Worm (Caenorhabditis elegans) whole organism, mixed stage, embryonic: ENCODE data around the gene dlc-5.

Experiments
- bed-3 ChIP-seq: fragments of 200-800 bp; sonication (Bioruptor generic); optimal IDR thresholded peaks from 3 replicates; lab custom pipeline; 2018; ENCODE audit warnings: mild to moderate bottlenecking, missing genetic modification characterization, moderate library complexity, missing compliant biosample characterization
- blmp-1 ChIP-seq: fragments of 150-350 bp; optimal IDR thresholded peaks from 2 replicates; lab custom pipeline; 2014; ENCODE audit warnings: missing biosample characterization, missing genetic modification characterization
- ceh-43 ChIP-seq: fragments of 200-800 bp; sonication (Bioruptor generic); optimal IDR thresholded peaks from 2 replicates; lab custom pipeline; 2018; ENCODE audit warnings: mild to moderate bottlenecking, missing genetic modification characterization, moderate library complexity, missing compliant biosample characterization
- ceh-83 ChIP-seq: fragments of 200-800 bp; sonication (Bioruptor generic); optimal IDR thresholded peaks from 2 replicates; lab custom pipeline; 2018; ENCODE audit warnings: mild to moderate bottlenecking, missing genetic modification characterization, missing compliant biosample characterization
- ces-1 ChIP-seq: fragments of 150-350 bp; optimal IDR thresholded peaks from 2 replicates; lab custom pipeline; 2014; ENCODE audit warnings: missing biosample characterization, missing genetic modification reagents, missing genetic modification characterization
- cnd-1 ChIP-seq: fragments of 200-800 bp; sonication (Bioruptor generic); optimal IDR thresholded peaks from 2 replicates; lab custom pipeline; 2018; ENCODE audit warnings: mild to moderate bottlenecking, missing genetic modification characterization, missing compliant biosample characterization
- elt-1 ChIP-seq: sonication (generic microtip); optimal IDR thresholded peaks from 2 replicates; lab custom pipeline; 2017; ENCODE audit warnings: missing genetic modification characterization, mild to moderate bottlenecking, missing compliant biosample characterization, antibody characterized with exemption, moderate library complexity, borderline replicate concordance; ENCODE audit not compliant: insufficient read depth
- elt-3 ChIP-seq: fragments of 150-350 bp; optimal IDR thresholded peaks from 2 replicates; lab custom pipeline; 2014; ENCODE audit warnings: missing biosample characterization, missing genetic modification characterization
- flh-1 ChIP-seq: fragments of 200-800 bp; sonication (Bioruptor generic); optimal IDR thresholded peaks from 2 replicates; lab custom pipeline; 2018; ENCODE audit warnings: mild to moderate bottlenecking, missing genetic modification characterization, moderate library complexity, missing compliant biosample characterization
- ham-2 ChIP-seq: fragments of 200-800 bp; sonication (Bioruptor generic); optimal IDR thresholded peaks from 2 replicates; lab custom pipeline; 2018; ENCODE audit warnings: mild to moderate bottlenecking, missing genetic modification characterization, missing compliant biosample characterization
- hlh-1 ChIP-seq: fragments of 150-350 bp; optimal IDR thresholded peaks from 2 replicates; lab custom pipeline; 2014; ENCODE audit warnings: missing biosample characterization, missing genetic modification reagents, missing genetic modification characterization
- lin-13 ChIP-seq: fragments of 150-350 bp; optimal IDR thresholded peaks from 2 replicates; lab custom pipeline; 2014; ENCODE audit warnings: missing biosample characterization, missing genetic modification characterization
- lin-32 ChIP-seq: fragments of 200-800 bp; sonication (Bioruptor generic); optimal IDR thresholded peaks from 2 replicates; lab custom pipeline; 2018; ENCODE audit warnings: mild to moderate bottlenecking, missing genetic modification characterization, missing compliant biosample characterization
- mab-5 ChIP-seq: fragments of 150-350 bp; optimal IDR thresholded peaks from 2 replicates; lab custom pipeline; 2014; ENCODE audit warnings: missing biosample characterization, missing genetic modification characterization
- mep-1 ChIP-seq: fragments of 150-350 bp; optimal IDR thresholded peaks from 2 replicates; lab custom pipeline; 2017; ENCODE audit warnings: missing biosample characterization, missing genetic modification reagents, missing genetic modification characterization, inconsistent platforms
- mls-2 ChIP-seq: sonication (generic microtip); optimal IDR thresholded peaks from 2 replicates; lab custom pipeline; 2016; ENCODE audit warnings: mild to moderate bottlenecking, missing genetic modification characterization, moderate library complexity, missing compliant biosample characterization
- nhr-12 ChIP-seq: fragments of 150-350 bp; optimal IDR thresholded peaks from 2 replicates; lab custom pipeline; 2014; ENCODE audit warnings: missing biosample characterization, missing genetic modification characterization
- nhr-2 ChIP-seq: fragments of 150-350 bp; optimal IDR thresholded peaks from 2 replicates; lab custom pipeline; 2014; ENCODE audit warnings: missing biosample characterization, missing genetic modification characterization
- nhr-237 ChIP-seq: fragments of 150-350 bp; optimal IDR thresholded peaks from 2 replicates; lab custom pipeline; 2014; ENCODE audit warnings: missing biosample characterization, missing genetic modification characterization
- nhr-28 ChIP-seq: fragments of 150-350 bp; optimal IDR thresholded peaks from 2 replicates; lab custom pipeline; 2014; ENCODE audit warnings: missing biosample characterization, missing genetic modification characterization
- nhr-76 ChIP-seq: sonication (generic microtip); optimal IDR thresholded peaks from 2 replicates; lab custom pipeline; 2017; ENCODE audit warnings: missing biosample characterization, missing genetic modification characterization
- pha-4 ChIP-seq: fragments of 150-350 bp; optimal IDR thresholded peaks from 2 replicates; lab custom pipeline; 2018; ENCODE audit warnings: missing biosample characterization, missing genetic modification reagents, missing genetic modification characterization
- sem-2 ChIP-seq: fragments of 200-800 bp; sonication (Bioruptor generic); optimal IDR thresholded peaks from 2 replicates; lab custom pipeline; 2018; ENCODE audit warnings: mild to moderate bottlenecking, missing genetic modification characterization, missing compliant biosample characterization
- snpc-4 ChIP-seq: fragments of 150-350 bp; optimal IDR thresholded peaks from 2 replicates; lab custom pipeline; 2014; ENCODE audit warnings: missing biosample characterization, missing genetic modification characterization
- sptf-1 ChIP-seq: sonication (generic microtip); optimal IDR thresholded peaks from 2 replicates; lab custom pipeline; 2017; ENCODE audit warnings: mild to moderate bottlenecking, missing genetic modification characterization, moderate library complexity, missing compliant biosample characterization
- tbx-8 ChIP-seq: fragments of 200-800 bp; sonication (Bioruptor generic); optimal IDR thresholded peaks from 2 replicates; lab custom pipeline; 2018; ENCODE audit warnings: mild to moderate bottlenecking, missing genetic modification characterization, moderate library complexity, missing compliant biosample characterization
- unc-120 ChIP-seq: sonication (generic microtip); optimal IDR thresholded peaks from 2 replicates; lab custom pipeline; 2017; ENCODE audit warnings: missing genetic modification characterization, missing compliant biosample characterization; ENCODE audit not compliant: poor library complexity, severe bottlenecking
- unc-39 ChIP-seq: fragments of 150-350 bp; optimal IDR thresholded peaks from 2 replicates; lab custom pipeline; 2014; ENCODE audit warnings: missing biosample characterization, missing genetic modification characterization
- unc-62 ChIP-seq: fragments of 150-350 bp; optimal IDR thresholded peaks from 2 replicates; lab custom pipeline; 2014; ENCODE audit warnings: missing biosample characterization, missing genetic modification reagents, missing genetic modification characterization
- zip-8 ChIP-seq: fragments of 150-350 bp; optimal IDR thresholded peaks from 2 replicates; lab custom pipeline; 2014; ENCODE audit warnings: missing biosample characterization, missing genetic modification characterization
- ztf-11 ChIP-seq: fragments of 150-350 bp; optimal IDR thresholded peaks from 2 replicates; lab custom pipeline; 2014; ENCODE audit warnings: missing biosample characterization, missing genetic modification characterization

The dlc-5 gene

DNA sequence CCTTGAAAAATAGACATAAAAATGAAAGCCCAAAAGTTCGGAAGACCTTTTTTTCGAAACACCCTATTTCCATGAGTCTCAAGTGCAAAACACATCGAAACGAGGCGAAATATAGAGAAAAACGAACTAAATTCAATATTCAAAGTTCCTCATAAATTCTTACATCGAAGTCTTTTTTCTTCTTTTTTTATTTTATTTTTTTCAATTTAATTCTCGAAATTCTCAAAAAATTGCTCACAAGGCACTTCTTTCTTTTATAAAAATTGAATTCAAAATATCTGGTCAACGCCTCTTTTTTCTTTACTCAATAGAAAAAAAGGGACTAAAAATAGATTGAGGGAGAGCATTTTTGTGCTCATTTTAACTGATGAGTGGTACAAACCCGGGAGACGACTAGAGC, 42.8 kb upstream of the dlc-5 start:
- TF ChIP-seq nhr-12 (tag; lab: Kevin White, UChicago) (no peak), unc-120 (tag; lab: Kevin White, UChicago) (no peak), nhr-28 (tag; lab: Kevin White, UChicago) (no peak), hlh-1 (tag; lab: Kevin White, UChicago) (no peak), lin-13 (tag; lab: Kevin White, UChicago) (no peak), snpc-4 (tag; lab: Kevin White, UChicago) (no peak), ham-2 (GFP tag; lab: Kevin White, UChicago) (no peak), blmp-1 (no peak), elt-3 (tag; lab: Kevin White, UChicago) (no peak), nhr-2 (tag; lab: Kevin White, UChicago) (no peak), ceh-83 (GFP tag; lab: Kevin White, UChicago) (no peak), lin-32 (GFP tag; lab: Kevin White, UChicago) (no peak), nhr-76 (no peak), mep-1 (tag; lab: Kevin White, UChicago) (no peak), mab-5 (tag; lab: Kevin White, UChicago) (no peak), ztf-11 (tag; lab: Kevin White, UChicago) (no peak), sem-2 (no peak), unc-62 (GFP tag; lab: Kevin White, UChicago) (no peak)

DNA sequence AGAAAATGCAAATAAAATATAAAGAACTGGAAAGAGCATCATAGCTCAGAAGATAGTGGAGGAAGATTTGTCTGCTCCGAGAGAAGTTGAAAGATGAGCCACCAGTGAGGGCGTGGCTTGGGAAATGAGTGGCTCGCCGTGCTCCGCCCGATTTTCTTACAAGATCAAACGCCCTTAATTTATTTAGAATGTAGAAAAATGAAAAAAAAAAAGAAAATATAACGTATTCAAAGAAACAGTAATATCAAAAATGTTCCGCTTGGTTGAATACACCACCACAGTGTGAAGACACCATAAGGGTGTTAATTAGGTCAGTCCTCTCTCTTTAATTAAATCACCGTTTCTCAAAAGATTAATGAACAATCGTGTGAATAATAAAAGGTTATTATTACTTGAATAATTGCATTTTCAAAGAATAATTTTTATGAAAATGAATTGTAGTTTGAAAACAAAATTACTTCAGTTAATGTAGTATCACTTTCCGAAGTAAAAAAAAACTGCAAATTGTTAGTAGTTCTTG, 35.6 kb upstream of the dlc-5 start, which contains the start of gene sfrp-1:
Gene sfrp-1 (minus strand): TSS at position 51 of the 520 bp plus-strand sequence.
- TF ChIP-seq unc-39 (no peak), tbx-8 (no peak), nhr-2 (tag; lab: Kevin White, UChicago) (no peak), ces-1 (peak; percentile 79), mls-2 (tag; lab: Kevin White, UChicago) (no peak), ztf-11 (tag; lab: Kevin White, UChicago) (no peak), mab-5 (tag; lab: Kevin White, UChicago) (no peak), elt-1 (tag; lab: Kevin White, UChicago) (no peak)

DNA sequence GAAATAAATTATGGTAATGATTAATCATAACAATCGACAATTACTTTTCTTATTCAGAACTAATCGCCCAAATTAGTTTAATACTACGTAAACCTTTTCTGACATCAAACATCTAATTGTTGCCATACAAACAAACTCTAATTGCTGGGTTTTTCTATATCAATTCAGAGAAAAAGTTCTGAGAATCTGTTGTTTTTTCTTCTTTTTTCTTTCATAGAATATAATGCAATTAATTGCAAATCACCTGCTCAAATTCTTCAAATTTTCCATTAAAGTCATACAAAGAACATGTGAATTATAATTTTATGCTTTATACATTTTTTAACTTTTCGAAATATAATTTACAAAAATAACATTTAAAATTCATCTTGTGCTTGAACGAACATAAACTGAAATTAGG, 34.6 kb upstream of the dlc-5 start:
- TF ChIP-seq ceh-83 (GFP tag; lab: Kevin White, UChicago) (no peak), ces-1 (no peak)

DNA sequence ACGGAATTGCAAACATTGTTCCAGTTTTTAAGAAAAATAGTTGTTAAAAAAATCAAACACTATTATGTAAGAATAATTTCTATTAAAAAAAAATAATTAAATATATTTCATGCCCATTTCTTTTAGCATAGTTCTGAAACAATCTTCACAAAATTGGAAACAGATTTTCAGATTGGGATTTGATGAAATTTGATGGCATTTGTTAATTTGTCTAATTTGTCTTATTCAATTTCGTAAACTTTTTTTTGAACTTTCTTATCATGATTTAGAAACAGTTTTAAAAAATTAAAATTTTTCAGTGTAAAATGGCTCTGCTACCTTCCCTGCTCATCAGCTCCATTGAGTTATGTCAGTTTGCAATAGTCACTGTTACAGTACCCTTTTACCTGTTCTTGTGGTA, 33.1 kb upstream of the dlc-5 start, which contains the start of gene srv-13:
Gene srv-13 (plus strand): TSS at position 301 of the 400 bp plus-strand sequence.
- TF ChIP-seq sem-2 (no peak), pha-4 (tag; lab: Kevin White, UChicago) (no peak), elt-3 (tag; lab: Kevin White, UChicago) (no peak), elt-1 (tag; lab: Kevin White, UChicago) (no peak), ceh-43 (GFP tag; lab: Kevin White, UChicago) (no peak), ceh-83 (GFP tag; lab: Kevin White, UChicago) (no peak), sptf-1 (no peak), ztf-11 (tag; lab: Kevin White, UChicago) (no peak), bed-3 (GFP tag; lab: Kevin White, UChicago) (no peak), lin-13 (tag; lab: Kevin White, UChicago) (no peak), snpc-4 (tag; lab: Kevin White, UChicago) (no peak), nhr-76 (no peak), mep-1 (tag; lab: Kevin White, UChicago) (no peak), nhr-28 (tag; lab: Kevin White, UChicago) (no peak), cnd-1 (tag; lab: Kevin White, UChicago) (no peak), unc-120 (tag; lab: Kevin White, UChicago) (no peak)

DNA sequence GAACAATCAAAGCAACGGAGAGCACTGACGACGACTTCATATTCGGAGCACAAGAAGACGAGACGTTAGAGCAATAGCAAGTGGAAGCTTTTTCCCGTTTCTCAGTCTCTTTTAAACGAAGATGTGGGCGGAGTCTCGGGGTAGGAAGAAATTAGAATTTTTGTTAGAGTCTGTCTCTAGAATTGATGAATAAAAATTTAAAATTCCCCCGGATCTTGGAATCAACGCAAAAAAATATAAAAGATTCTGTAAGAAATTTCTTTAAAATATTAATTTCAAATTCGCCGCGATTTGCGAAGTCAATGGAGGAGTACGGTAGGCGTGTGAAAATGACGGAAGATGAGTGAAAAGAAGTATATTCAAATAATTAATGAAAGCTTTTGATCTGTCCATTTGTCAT, 24.5 kb upstream of the dlc-5 start, which contains the start of gene nlp-71:
Gene nlp-71 (minus strand): TSS at position 101 of the 400 bp plus-strand sequence.
- no peak for TF ChIP-seq flh-1 (GFP tag; lab: Kevin White, UChicago)
- TF ChIP-seq elt-3 (tag; lab: Kevin White, UChicago): no peak
- TF ChIP-seq ceh-83 (GFP tag; lab: Kevin White, UChicago): no peak
- TF ChIP-seq ztf-11 (tag; lab: Kevin White, UChicago): no peak
- no peak for TF ChIP-seq blmp-1
- TF ChIP-seq mab-5 (tag; lab: Kevin White, UChicago): no peak
- no peak for TF ChIP-seq mep-1 (tag; lab: Kevin White, UChicago)
- no peak for TF ChIP-seq sem-2
- TF ChIP-seq lin-32 (GFP tag; lab: Kevin White, UChicago): no peak
- TF ChIP-seq tbx-8: no peak
- TF ChIP-seq zip-8 (tag; lab: Kevin White, UChicago): no peak
- TF ChIP-seq nhr-2 (tag; lab: Kevin White, UChicago): no peak
- TF ChIP-seq nhr-76: no peak
- no peak for TF ChIP-seq pha-4 (tag; lab: Kevin White, UChicago)
- no peak for TF ChIP-seq nhr-237
- TF ChIP-seq snpc-4 (tag; lab: Kevin White, UChicago): no peak
